Worm (Caenorhabditis elegans): ENCODE results near the gene siah-1.
A peak's percentile ranks its signal among the peaks of the same experiment; 100 is the strongest.

Gene siah-1

DNA sequence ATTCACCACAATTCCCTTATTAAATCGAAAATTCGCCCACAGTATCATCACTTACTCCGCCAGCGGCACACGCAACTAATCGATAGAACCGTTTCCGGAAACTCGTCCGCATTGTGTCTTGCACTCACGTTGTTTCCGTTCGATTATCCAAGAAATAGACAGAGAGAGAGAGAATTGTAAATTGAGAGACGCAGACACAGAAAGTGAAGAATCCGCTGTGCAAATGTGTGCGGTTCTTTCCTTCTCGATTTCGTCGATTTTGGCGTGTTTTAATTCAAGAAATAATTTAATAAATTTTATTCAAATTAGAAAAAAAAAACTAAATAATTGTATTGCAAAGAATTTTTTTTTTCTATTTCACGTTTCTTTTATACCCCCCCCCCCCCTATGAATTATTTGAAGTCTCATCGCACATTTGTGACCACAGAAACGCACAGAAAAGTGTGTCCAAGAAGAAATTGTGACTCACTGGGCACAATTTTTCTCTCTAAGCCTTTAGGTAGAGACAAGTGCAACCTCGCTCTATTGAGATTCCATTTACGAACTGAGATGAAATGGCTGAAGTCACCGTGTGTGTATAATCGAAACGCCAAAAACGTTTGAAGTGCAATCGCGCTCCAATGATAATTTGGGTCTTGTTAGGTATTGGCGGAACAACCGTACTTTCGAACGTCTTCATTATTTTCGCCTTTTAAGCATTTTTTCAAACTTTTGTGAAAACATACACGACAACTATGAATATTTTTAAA lies 5.0 kb upstream of the siah-1 start, which contains the start of gene nape-2 (continued):
- TF ChIP-seq lin-15B (tag; optimal IDR thresholded peaks at IDR 0.05) (peak; percentile 45), C34B4.2 (tag; optimal IDR thresholded peaks at IDR 0.05) (no peak), hpl-2 (GFP tag; optimal IDR thresholded peaks at IDR 0.05) (no peak), lin-13 (GFP tag; optimal IDR thresholded peaks at IDR 0.05) (no peak), swsn-7 (tag; optimal IDR thresholded peaks at IDR 0.05) (no peak)

DNA sequence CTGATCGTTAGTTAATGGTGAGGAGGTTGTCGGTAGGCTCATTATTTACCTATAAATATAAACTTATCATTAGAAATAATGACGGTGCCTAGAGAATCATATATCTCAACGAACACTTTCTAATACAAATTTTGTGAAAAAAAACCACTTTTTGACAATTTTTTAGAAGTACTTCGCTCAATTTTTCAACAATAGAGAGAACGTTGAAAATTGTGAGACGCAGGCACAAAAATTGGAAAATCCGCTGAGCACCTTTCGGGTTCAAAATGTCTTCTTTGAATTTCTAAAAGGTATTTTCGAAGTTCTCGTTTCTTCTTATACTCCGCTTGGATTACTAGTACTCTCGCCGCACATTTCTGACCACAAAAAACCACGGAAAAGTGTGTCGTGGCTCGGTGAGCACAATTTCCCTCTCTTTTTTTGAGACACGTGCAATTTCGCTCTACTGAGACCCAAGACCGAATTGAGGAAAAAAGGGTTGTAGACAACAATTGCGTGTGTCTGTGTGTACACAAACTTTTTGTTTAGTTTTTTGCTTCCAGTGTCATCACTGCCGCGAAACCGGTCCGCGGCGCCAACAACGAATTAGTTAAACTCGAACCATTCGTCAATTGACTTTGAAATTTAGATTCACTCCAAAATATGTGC lies 2.9 kb upstream of the siah-1 start, which contains the start of gene nape-1:
Gene nape-1, minus strand, starts transcription at position 51 of the 648 bp plus-strand sequence.
- TF ChIP-seq snpc-4 (tag; optimal IDR thresholded peaks at IDR 0.05) (no peak), mef-2 (tag; optimal IDR thresholded peaks at IDR 0.05) (peak; percentile 35), mab-9 (GFP tag; IDR thresholded peaks at IDR 0.05) (no peak), ama-1 (optimal IDR thresholded peaks at IDR 0.05) (no peak), jun-1 (tag; optimal IDR thresholded peaks at IDR 0.05) (no peak), lin-15B (tag; optimal IDR thresholded peaks at IDR 0.05) (peak; percentile 34), tbx-2 (tag; optimal IDR thresholded peaks at IDR 0.05) (peak; percentile 43), F16B12.6 (tag; optimal IDR thresholded peaks at IDR 0.05) (peak; percentile 24), mdl-1 (tag; optimal IDR thresholded peaks at IDR 0.05) (peak in 1 of 2 experiments; percentile 64), unc-130 (tag; optimal IDR thresholded peaks at IDR 0.05) (no peak), lir-3 (tag; optimal IDR thresholded peaks at IDR 0.05; ENCODE audit: poor library complexity) (no peak), dpl-1 (GFP tag; optimal IDR thresholded peaks at IDR 0.05) (peak in 2 of 3 experiments; percentile 2 to 35), fkh-4 (tag; optimal IDR thresholded peaks at IDR 0.05; ENCODE audit: borderline replicate concordance) (no peak), zip-4 (GFP tag; optimal IDR thresholded peaks at IDR 0.05) (no peak), unc-98 (GFP tag; IDR thresholded peaks at IDR 0.05) (no peak), nhr-20 (tag; optimal IDR thresholded peaks at IDR 0.05) (peak; percentile 18), pax-3 (tag; optimal IDR thresholded peaks at IDR 0.05) (no peak), blmp-1 (tag; optimal IDR thresholded peaks at IDR 0.05) (no peak), ces-1 (GFP tag; optimal IDR thresholded peaks at IDR 0.05) (no peak), nhr-77 (tag; optimal IDR thresholded peaks at IDR 0.05) (peak; percentile 77), C34B4.2 (tag; optimal IDR thresholded peaks at IDR 0.05) (no peak), pqm-1 (tag; optimal IDR thresholded peaks at IDR 0.05) (no peak), nhr-237 (tag; optimal IDR thresholded peaks at IDR 0.05) (no peak), swsn-7 (tag; optimal IDR thresholded peaks at IDR 0.05) (peak; percentile 10), nhr-47 (tag; optimal IDR thresholded peaks at IDR 0.05) (no peak), ceh-8 (GFP tag; optimal IDR thresholded peaks at IDR 0.05) (no peak), egl-13 (tag; optimal IDR thresholded peaks at IDR 0.05) (no peak), unc-30 (tag; optimal IDR thresholded peaks at IDR 0.05) (no peak), nhr-71 (tag; optimal IDR thresholded peaks at IDR 0.05) (peak; percentile 41), sptf-1 (tag; optimal IDR thresholded peaks at IDR 0.05) (no peak), Y116A8C.19 (tag; optimal IDR thresholded peaks at IDR 0.05; ENCODE audit: borderline replicate concordance) (no peak), sox-4 (tag; optimal IDR thresholded peaks at IDR 0.05) (no peak), fkh-8 (tag; optimal IDR thresholded peaks at IDR 0.05) (peak; percentile 47), grh-1 (GFP tag; IDR thresholded peaks at IDR 0.05) (peak; percentile 41; the same call in 1 of the 2 replicates), aly-2 (tag; optimal IDR thresholded peaks at IDR 0.05) (no peak), vab-15 (tag; optimal IDR thresholded peaks at IDR 0.05) (no peak), hlh-17 (GFP tag; optimal IDR thresholded peaks at IDR 0.05; ENCODE audit: borderline replicate concordance) (no peak), snu-23 (GFP tag; optimal IDR thresholded peaks at IDR 0.05) (peak; percentile 31), egl-27 (tag; optimal IDR thresholded peaks at IDR 0.05) (no peak), lsy-2 (tag; optimal IDR thresholded peaks at IDR 0.05) (peak in 1 of 2 experiments; percentile 64), aha-1 (tag; optimal IDR thresholded peaks at IDR 0.05) (no peak), nhr-84 (tag; optimal IDR thresholded peaks at IDR 0.05) (no peak), nhr-76 (tag; optimal IDR thresholded peaks at IDR 0.05) (no peak), lin-14 (GFP tag; optimal IDR thresholded peaks at IDR 0.05) (peak; percentile 81), hpl-2 (GFP tag; optimal IDR thresholded peaks at IDR 0.05) (no peak), lin-39 (tag; optimal IDR thresholded peaks at IDR 0.05) (no peak), sup-37 (GFP tag; optimal IDR thresholded peaks at IDR 0.05) (no peak)
